Worm (Caenorhabditis elegans) whole organism, late embryonic: ENCODE data around the gene T12G3.4.

Experiments
- F13H6.1 ChIP-seq: sonication (generic microtip); optimal IDR thresholded peaks from 2 replicates; lab custom pipeline; 2016; ENCODE audit warnings: missing genetic modification characterization, missing compliant biosample characterization
- lin-11 ChIP-seq: fragments of 200-800 bp; sonication (Bioruptor generic); optimal IDR thresholded peaks from 2 replicates; lab custom pipeline; 2018; ENCODE audit warnings: mild to moderate bottlenecking, missing genetic modification characterization, missing compliant biosample characterization
- pat-9 ChIP-seq: fragments of 200-800 bp; sonication (Bioruptor generic); optimal IDR thresholded peaks from 2 replicates; lab custom pipeline; 2018; ENCODE audit warnings: mild to moderate bottlenecking, missing genetic modification characterization, moderate library complexity, missing compliant biosample characterization
- sox-4 ChIP-seq: sonication (generic microtip); optimal IDR thresholded peaks from 2 replicates; lab custom pipeline; 2017; ENCODE audit warnings: mild to moderate bottlenecking, missing genetic modification characterization, inconsistent platforms, missing compliant biosample characterization
- unc-86 ChIP-seq: sonication (generic microtip); optimal IDR thresholded peaks from 2 replicates; lab custom pipeline; 2016; ENCODE audit warnings: missing genetic modification characterization, missing compliant biosample characterization

- TF ChIP-seq unc-86, result no peak
- no peak for TF ChIP-seq F13H6.1 (tag; lab: Kevin White, UChicago)
- TF ChIP-seq pat-9 (tag; lab: Kevin White, UChicago), result no peak
- no peak for TF ChIP-seq sox-4
- no peak for TF ChIP-seq lin-11
Observed at ce11 chrIV:12075497-12075896, 27.4 kb downstream of the T12G3.4 start, which contains the start of gene K08E4.7.
